Worm (Caenorhabditis elegans): ENCODE results near the gene srw-55.

DNA sequence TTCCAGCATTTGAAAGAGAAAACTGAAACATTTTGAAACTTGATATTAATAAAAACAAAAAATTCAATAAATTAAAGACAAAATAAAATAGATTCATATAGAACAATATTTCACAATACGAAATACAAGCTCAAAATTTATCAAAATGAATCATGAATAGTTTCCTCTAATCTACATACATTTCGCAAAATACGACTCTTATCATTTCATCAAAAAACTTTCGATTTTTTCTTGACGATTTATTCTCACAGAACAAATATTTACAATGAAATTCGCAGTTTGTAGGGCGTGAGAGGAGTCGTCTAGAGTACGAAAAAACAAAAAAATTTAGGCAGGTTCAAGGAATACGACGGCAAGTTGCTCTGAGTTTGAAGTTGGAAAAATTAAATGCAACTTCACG is 50.0 kb downstream of the srw-55 start:
- TF ChIP-seq unc-130 (GFP tag; optimal IDR thresholded peaks at IDR 0.05) (no peak), dve-1 (tag; optimal IDR thresholded peaks at IDR 0.05; ENCODE audit: insufficient read depth) (no peak), zag-1 (tag; optimal IDR thresholded peaks at IDR 0.05) (no peak), pha-4 (GFP tag; IDR thresholded peaks at IDR 0.05) (no peak), pha-4 (tag; optimal IDR thresholded peaks at IDR 0.05) (no peak), fkh-10 (GFP tag; optimal IDR thresholded peaks at IDR 0.05) (no peak), ztf-11 (tag; optimal IDR thresholded peaks at IDR 0.05) (no peak), unc-39 (tag; optimal IDR thresholded peaks at IDR 0.05) (no peak), lsy-2 (tag; optimal IDR thresholded peaks at IDR 0.05) (no peak), jun-1 (tag; optimal IDR thresholded peaks at IDR 0.05) (no peak), ceh-62 (tag; optimal IDR thresholded peaks at IDR 0.05) (no peak), aly-2 (tag; optimal IDR thresholded peaks at IDR 0.05) (no peak)
